Fruit fly (Drosophila melanogaster) whole organism, embryonic: ENCODE measurements around the gene CG11560.

Experiments used
- B-H1 ChIP-seq: fragments of 200-800 bp; sonication (Bioruptor generic); IDR thresholded peaks from 3 replicates; pipeline ENCODE4 v1.3.6; 2022; ENCODE audit warnings: missing biosample characterization, missing genetic modification characterization
- Bdp1 ChIP-seq: fragments of 200-800 bp; sonication (Bioruptor generic); optimal IDR thresholded peaks from 3 replicates; lab custom pipeline; 2016; ENCODE audit warnings: missing biosample characterization, missing genetic modification characterization
- Blimp-1 ChIP-seq: fragments of 200-800 bp; sonication (Bioruptor generic); optimal IDR thresholded peaks from 3 replicates; lab custom pipeline; 2018; ENCODE audit warnings: missing biosample characterization, missing genetic modification characterization, mild to moderate bottlenecking, moderate library complexity, missing genetic modification reagents
- CG11247 ChIP-seq: fragments of 200-800 bp; sonication (Bioruptor generic); IDR thresholded peaks from 2 replicates; pipeline ENCODE4 v1.3.6; 2022; ENCODE audit warnings: missing biosample characterization, missing genetic modification characterization
- CG12744 ChIP-seq: fragments of 200-800 bp; sonication (Bioruptor generic); optimal IDR thresholded peaks from 2 replicates; lab custom pipeline; 2016; ENCODE audit warnings: missing biosample characterization, missing genetic modification characterization
- CG13894 ChIP-seq: fragments of 200-800 bp; sonication (Bioruptor generic); optimal IDR thresholded peaks from 3 replicates; lab custom pipeline; 2018; ENCODE audit warnings: missing biosample characterization, mild to moderate bottlenecking, missing genetic modification characterization, moderate library complexity
- CG14014 ChIP-seq: fragments of 200-800 bp; sonication (Bioruptor generic); IDR thresholded peaks from 2 replicates; pipeline ENCODE4 v1.3.6; 2022; ENCODE audit warnings: missing biosample characterization, missing genetic modification characterization
- CG14860 ChIP-seq: fragments of 200-800 bp; sonication (Bioruptor generic); IDR thresholded peaks from 3 replicates; pipeline ENCODE4 v1.3.6; 2022; ENCODE audit warnings: missing biosample characterization, missing genetic modification characterization; ENCODE audit not compliant: partially characterized antibody
- CG1529 ChIP-seq: fragments of 200-800 bp; sonication (Bioruptor generic); optimal IDR thresholded peaks from 3 replicates; lab custom pipeline; 2018; ENCODE audit warnings: missing biosample characterization, missing genetic modification characterization
- CG17568 ChIP-seq: fragments of 200-800 bp; sonication (Bioruptor generic); optimal IDR thresholded peaks from 2 replicates; lab custom pipeline; 2018; ENCODE audit warnings: missing biosample characterization, mild to moderate bottlenecking, missing genetic modification characterization, moderate library complexity
- CG17612 ChIP-seq: fragments of 200-800 bp; sonication (Bioruptor generic); IDR thresholded peaks from 2 replicates; pipeline ENCODE4 v1.3.6; 2022; ENCODE audit warnings: missing biosample characterization, missing genetic modification characterization
- CG17829 ChIP-seq: fragments of 200-800 bp; optimal IDR thresholded peaks from 2 replicates; lab custom pipeline; 2019; ENCODE audit warnings: missing biosample characterization, mild to moderate bottlenecking, missing genetic modification characterization, moderate library complexity
- CG1832 ChIP-seq: fragments of 200-800 bp; sonication (Bioruptor generic); optimal IDR thresholded peaks from 2 replicates; lab custom pipeline; 2017; ENCODE audit warnings: missing biosample characterization, mild to moderate bottlenecking, missing genetic modification characterization, inconsistent platforms
- CG30431 ChIP-seq: fragments of 200-800 bp; sonication (Bioruptor generic); optimal IDR thresholded peaks from 2 replicates; lab custom pipeline; 2017; ENCODE audit warnings: missing biosample characterization, missing genetic modification characterization
- CG31365 ChIP-seq: fragments of 200-800 bp; sonication (Bioruptor generic); optimal IDR thresholded peaks from 2 replicates; lab custom pipeline; 2018; ENCODE audit warnings: missing biosample characterization, mild to moderate bottlenecking, missing genetic modification characterization
- CG31388 ChIP-seq: fragments of 200-800 bp; sonication (Bioruptor generic); optimal IDR thresholded peaks from 2 replicates; lab custom pipeline; 2016; ENCODE audit warnings: missing biosample characterization, missing genetic modification characterization
- CG34422 ChIP-seq: fragments of 200-800 bp; sonication (Bioruptor generic); IDR thresholded peaks from 3 replicates; pipeline ENCODE4 v1.3.6; 2022; ENCODE audit warnings: missing biosample characterization, missing genetic modification characterization
- CG6272 ChIP-seq: fragments of 200-800 bp; sonication (Bioruptor generic); IDR thresholded peaks from 2 replicates; pipeline ENCODE4 v1.3.6; 2022; ENCODE audit warnings: missing biosample characterization, missing genetic modification characterization
- CG7357 ChIP-seq: fragments of 200-800 bp; sonication (Bioruptor generic); IDR thresholded peaks from 3 replicates; pipeline ENCODE4 v1.3.6; 2022; ENCODE audit warnings: missing biosample characterization, missing genetic modification characterization
- Dek ChIP-seq: fragments of 200-800 bp; sonication (Bioruptor generic); optimal IDR thresholded peaks from 3 replicates; lab custom pipeline; 2019; ENCODE audit warnings: missing biosample characterization, mild to moderate bottlenecking, missing genetic modification characterization, moderate library complexity
- HmgD ChIP-seq: fragments of 200-800 bp; sonication (Bioruptor generic); optimal IDR thresholded peaks from 3 replicates; lab custom pipeline; 2016; ENCODE audit warnings: missing biosample characterization, missing genetic modification characterization
- Jarid2 ChIP-seq: fragments of 200-800 bp; sonication (Bioruptor generic); optimal IDR thresholded peaks from 3 replicates; lab custom pipeline; 2017; ENCODE audit warnings: mild to moderate bottlenecking, missing biosample characterization, missing genetic modification reagents, missing genetic modification characterization
- Lim3 ChIP-seq: fragments of 200-800 bp; sonication (Bioruptor generic); IDR thresholded peaks from 2 replicates; pipeline ENCODE4 v1.3.6; 2022; ENCODE audit warnings: missing biosample characterization, missing genetic modification characterization
- Lpt ChIP-seq: fragments of >200 bp; optimal IDR thresholded peaks from 2 replicates; lab custom pipeline; 2018; ENCODE audit warnings: missing biosample characterization, missing genetic modification characterization
- Mes4 ChIP-seq: fragments of 200-800 bp; sonication (Bioruptor generic); optimal IDR thresholded peaks from 2 replicates; lab custom pipeline; 2016; ENCODE audit warnings: missing biosample characterization, missing genetic modification characterization
- Mrtf ChIP-seq: fragments of 200-800 bp; sonication (Bioruptor generic); IDR thresholded peaks from 3 replicates; pipeline ENCODE4 v1.3.6; 2022; ENCODE audit warnings: missing biosample characterization, missing genetic modification characterization
- ac ChIP-seq: fragments of 200-800 bp; sonication (Bioruptor generic); optimal IDR thresholded peaks from 3 replicates; lab custom pipeline; 2017; ENCODE audit warnings: missing biosample characterization, mild to moderate bottlenecking, missing genetic modification characterization
- ftz-f1 ChIP-seq: fragments of 200-800 bp; sonication (Bioruptor generic); optimal IDR thresholded peaks from 2 replicates; lab custom pipeline; 2016; ENCODE audit warnings: missing biosample characterization, missing genetic modification characterization
- grau ChIP-seq: fragments of 200-800 bp; optimal IDR thresholded peaks from 3 replicates; lab custom pipeline; 2019; ENCODE audit warnings: missing biosample characterization, mild to moderate bottlenecking, missing genetic modification characterization, moderate library complexity
- gsb ChIP-seq: fragments of 200-800 bp; sonication (Bioruptor generic); IDR thresholded peaks from 2 replicates; pipeline ENCODE4 v1.3.6; 2022; ENCODE audit warnings: missing biosample characterization, missing genetic modification characterization
- insv ChIP-seq, 2 experiments: fragments of 200-800 bp; sonication (Bioruptor generic); optimal IDR thresholded peaks; 3 replicates each; lab custom pipeline; 2016 to 2018; ENCODE audit warnings: missing biosample characterization in 2 of 2, missing genetic modification characterization in 2 of 2
- jing ChIP-seq: fragments of 200-800 bp; sonication (Bioruptor generic); optimal IDR thresholded peaks from 2 replicates; lab custom pipeline; 2018; ENCODE audit warnings: missing biosample characterization, mild to moderate bottlenecking, missing genetic modification characterization
- jumu ChIP-seq: fragments of 200-800 bp; sonication (Bioruptor generic); optimal IDR thresholded peaks from 3 replicates; lab custom pipeline; 2016; ENCODE audit warnings: missing biosample characterization, missing genetic modification characterization
- klu ChIP-seq: fragments of 200-800 bp; sonication (Bioruptor generic); IDR thresholded peaks from 2 replicates; pipeline ENCODE4 v1.3.6; 2022; ENCODE audit warnings: missing biosample characterization, missing genetic modification characterization
- lab ChIP-seq: fragments of 200-800 bp; sonication (Bioruptor generic); optimal IDR thresholded peaks from 3 replicates; lab custom pipeline; 2017; ENCODE audit warnings: missing biosample characterization, missing genetic modification characterization, mild to moderate bottlenecking, moderate library complexity, missing genetic modification reagents
- maf-S ChIP-seq: fragments of 200-800 bp; sonication (Bioruptor generic); optimal IDR thresholded peaks from 2 replicates; lab custom pipeline; 2016; ENCODE audit warnings: missing biosample characterization, missing genetic modification characterization
- mirr ChIP-seq: fragments of 200-800 bp; sonication (Bioruptor generic); optimal IDR thresholded peaks from 3 replicates; lab custom pipeline; 2018; ENCODE audit warnings: missing biosample characterization, mild to moderate bottlenecking, missing genetic modification characterization
- nmo ChIP-seq: fragments of 200-800 bp; sonication (Bioruptor generic); optimal IDR thresholded peaks from 2 replicates; lab custom pipeline; 2018; ENCODE audit warnings: missing biosample characterization, mild to moderate bottlenecking, missing genetic modification characterization, moderate library complexity
- odd ChIP-seq: fragments of 200-800 bp; sonication (Bioruptor generic); optimal IDR thresholded peaks from 2 replicates; lab custom pipeline; 2017; ENCODE audit warnings: missing biosample characterization, mild to moderate bottlenecking, missing genetic modification characterization
- pita ChIP-seq: fragments of 200-800 bp; sonication (Bioruptor generic); optimal IDR thresholded peaks from 2 replicates; lab custom pipeline; 2017; ENCODE audit warnings: missing biosample characterization, mild to moderate bottlenecking, missing genetic modification characterization
- rib ChIP-seq: fragments of 200-800 bp; sonication (Bioruptor generic); IDR thresholded peaks from 2 replicates; pipeline ENCODE4 v1.3.6; 2022; ENCODE audit warnings: missing biosample characterization, missing genetic modification characterization
- row ChIP-seq: fragments of 200-800 bp; sonication (Bioruptor generic); IDR thresholded peaks from 3 replicates; pipeline ENCODE4 v1.3.6; 2022; ENCODE audit warnings: missing biosample characterization, missing genetic modification characterization
- sc ChIP-seq, 3 experiments: fragments of >200 bp in 2 of 3; fragments of 200-800 bp in 1 of 3; sonication (Bioruptor generic) in 1 of 3; optimal IDR thresholded peaks; 2 replicates in 2 of 3; 3 replicates in 1 of 3; lab custom pipeline; 2017; ENCODE audit warnings: mild to moderate bottlenecking in 1 of 3, missing biosample characterization in 1 of 3, missing genetic modification characterization in 1 of 3, missing genetic modification reagents in 1 of 3
- schlank ChIP-seq: fragments of 200-800 bp; sonication (Bioruptor generic); optimal IDR thresholded peaks from 2 replicates; lab custom pipeline; 2018; ENCODE audit warnings: missing biosample characterization, mild to moderate bottlenecking, missing genetic modification characterization
- seq ChIP-seq: fragments of 200-800 bp; sonication (Bioruptor generic); IDR thresholded peaks from 2 replicates; pipeline ENCODE4 v1.3.6; 2022; ENCODE audit warnings: missing biosample characterization, missing genetic modification characterization
- slbo ChIP-seq: fragments of 200-800 bp; sonication (Bioruptor generic); IDR thresholded peaks from 2 replicates; pipeline ENCODE4 v1.3.6; 2022; ENCODE audit warnings: missing biosample characterization, missing genetic modification characterization
- sna ChIP-seq: fragments of 200-800 bp; sonication (Bioruptor generic); IDR thresholded peaks from 2 replicates; pipeline ENCODE4 v1.3.6; 2022; ENCODE audit warnings: missing biosample characterization, missing genetic modification characterization; ENCODE audit not compliant: partially characterized antibody
- so ChIP-seq: fragments of 200-800 bp; sonication (Bioruptor generic); IDR thresholded peaks from 3 replicates; pipeline ENCODE4 v1.3.6; 2022; ENCODE audit warnings: missing biosample characterization, missing genetic modification characterization
- stc ChIP-seq: fragments of 200-800 bp; sonication (Bioruptor generic); IDR thresholded peaks from 2 replicates; pipeline ENCODE4 v1.3.6; 2022; ENCODE audit warnings: missing biosample characterization, missing genetic modification characterization
- stwl ChIP-seq: fragments of 200-800 bp; sonication (Bioruptor generic); optimal IDR thresholded peaks from 3 replicates; lab custom pipeline; 2018; ENCODE audit warnings: missing biosample characterization, mild to moderate bottlenecking, missing genetic modification characterization, moderate library complexity
- vnd ChIP-seq: fragments of 200-800 bp; sonication (Bioruptor generic); IDR thresholded peaks from 3 replicates; pipeline ENCODE4 v1.3.6; 2022; ENCODE audit warnings: missing biosample characterization, missing genetic modification characterization; ENCODE audit not compliant: partially characterized antibody

Gene CG11560

DNA sequence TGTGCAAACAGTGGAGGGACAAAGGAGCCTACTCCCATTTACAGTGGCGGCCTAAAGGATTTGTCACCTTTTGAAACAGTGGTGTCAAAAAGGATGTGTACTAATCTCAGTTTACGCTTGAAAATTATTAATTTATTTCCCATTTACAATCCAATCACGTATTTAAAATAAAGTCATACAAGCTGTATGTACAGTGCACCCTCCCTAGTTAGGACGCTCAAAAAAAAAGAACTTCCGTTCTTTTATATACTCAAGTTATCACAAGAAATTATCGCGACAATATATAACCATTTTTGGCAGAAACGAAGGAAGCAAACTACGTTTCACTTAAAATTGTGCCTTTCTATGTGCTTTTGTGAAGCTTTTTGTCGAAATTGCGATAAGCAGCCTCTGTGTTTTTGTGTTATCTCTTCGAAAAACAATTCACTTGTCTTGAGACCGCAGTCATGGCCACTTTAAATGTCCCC lies 19.4 kb downstream of the CG11560 start (continued):
- no peak for TF ChIP-seq stwl (tag; lab: Kevin White, UChicago)
- TF ChIP-seq schlank (tag; lab: Kevin White, UChicago) = no peak
- no peak for TF ChIP-seq sna (GFP tag; lab: Robert Waterston, UW)
- no peak for TF ChIP-seq CG30431 (GFP tag; lab: Kevin White, UChicago)
- TF ChIP-seq Dek (tag; lab: Kevin White, UChicago) = peak; percentile 50
- TF ChIP-seq mirr = peak; percentile 0
- TF ChIP-seq CG13894 (tag; lab: Kevin White, UChicago) = no peak
- peak; percentile 28 for TF ChIP-seq CG17829
- no peak for TF ChIP-seq Mrtf (GFP tag; lab: Robert Waterston, UW)
- no peak for TF ChIP-seq CG31365 (tag; lab: Kevin White, UChicago)
- TF ChIP-seq sc (optimal IDR thresholded peaks at IDR 0.05; lab: Kevin White, UChicago) = no peak
- no peak for TF ChIP-seq sc (GFP tag; optimal IDR thresholded peaks at IDR 0.05; lab: Kevin White, UChicago)
- TF ChIP-seq HmgD (GFP tag; lab: Kevin White, UChicago) = no peak
- peak; percentile 19 for TF ChIP-seq odd (GFP tag; lab: Kevin White, UChicago)
- peak; percentile 1 for TF ChIP-seq CG1529
- TF ChIP-seq CG14860 (GFP tag; lab: Robert Waterston, UW) = no peak
- no peak for TF ChIP-seq Blimp-1 (GFP tag; lab: Kevin White, UChicago)
- TF ChIP-seq Jarid2 (GFP tag; lab: Kevin White, UChicago) = no peak
- peak; percentile 45; the same call in 1 of the 2 replicates for TF ChIP-seq CG14014 (GFP tag; lab: Robert Waterston, UW)
- TF ChIP-seq vnd (GFP tag; lab: Robert Waterston, UW) = no peak
- TF ChIP-seq CG7357 = no peak
- no peak for TF ChIP-seq maf-S
- TF ChIP-seq Bdp1 (GFP tag; lab: Kevin White, UChicago) = no peak
- TF ChIP-seq CG34422 = peak; percentile 54; the same call in 2 of the 3 replicates
- 0 out of 3 replicates have a peak, but pooled peaks have one; percentile 28 for TF ChIP-seq so (GFP tag; lab: Robert Waterston, UW)
- no peak for TF ChIP-seq klu (GFP tag; lab: Robert Waterston, UW)
- TF ChIP-seq stc = peak; percentile 14; the same call in 1 of the 2 replicates
- TF ChIP-seq CG17568 = no peak
- TF ChIP-seq rib (GFP tag; lab: Robert Waterston, UW) = no peak
- TF ChIP-seq Mes4 (GFP tag; lab: Kevin White, UChicago) = peak; percentile 19
- TF ChIP-seq insv (GFP tag; optimal IDR thresholded peaks at IDR 0.05; lab: Kevin White, UChicago) = no peak
- no peak for TF ChIP-seq CG1832 (GFP tag; lab: Kevin White, UChicago)
- no peak for TF ChIP-seq ac (GFP tag; lab: Kevin White, UChicago)
- peak; percentile 58 for TF ChIP-seq slbo (GFP tag; lab: Robert Waterston, UW)
- no peak for TF ChIP-seq CG31388 (GFP tag; lab: Kevin White, UChicago)
- peak; percentile 92 for TF ChIP-seq grau (tag; lab: Kevin White, UChicago)
- no peak for TF ChIP-seq jing (GFP tag; lab: Kevin White, UChicago)
- TF ChIP-seq CG6272 (GFP tag; lab: Robert Waterston, UW) = 0 out of 2 replicates have a peak, but pooled peaks have one; percentile 36
- no peak for TF ChIP-seq CG12744 (GFP tag; lab: Kevin White, UChicago)
- TF ChIP-seq CG17612 = no peak
- TF ChIP-seq gsb (GFP tag; lab: Robert Waterston, UW) = no peak
- TF ChIP-seq nmo (GFP tag; lab: Kevin White, UChicago) = peak; percentile 31
- no peak for TF ChIP-seq ftz-f1 (GFP tag; lab: Kevin White, UChicago)
- TF ChIP-seq B-H1 = no peak
- peak; percentile 70 for TF ChIP-seq lab (GFP tag; lab: Kevin White, UChicago)
- TF ChIP-seq pita = no peak
- peak; percentile 70 for TF ChIP-seq row
- no peak for TF ChIP-seq Lim3 (GFP tag; lab: Robert Waterston, UW)
- peak; percentile 31 for TF ChIP-seq jumu (GFP tag; lab: Kevin White, UChicago)
- peak; percentile 44; the same call in 1 of the 2 replicates for TF ChIP-seq CG11247 (GFP tag; lab: Robert Waterston, UW)
- TF ChIP-seq Lpt (GFP tag; lab: Kevin White, UChicago) = no peak
- peak; percentile 56 for TF ChIP-seq seq (GFP tag; lab: Robert Waterston, UW)
